Fruit fly (Drosophila melanogaster) whole organism, embryonic: ENCODE results near the gene mld.

ENCODE experiments used
- ATbp ChIP-seq: fragments of 200-800 bp; sonication (Bioruptor generic); optimal IDR thresholded peaks from 2 replicates; lab custom pipeline; 2017; ENCODE audit warnings: missing biosample characterization, mild to moderate bottlenecking, missing genetic modification characterization, missing genetic modification reagents
- Aef1 ChIP-seq: fragments of 200-800 bp; sonication (Bioruptor generic); IDR thresholded peaks from 3 replicates; pipeline ENCODE4 v1.3.6; 2022; ENCODE audit warnings: missing biosample characterization, missing genetic modification characterization
- B-H2 ChIP-seq: fragments of 200-800 bp; sonication (Bioruptor generic); optimal IDR thresholded peaks from 2 replicates; lab custom pipeline; 2018; ENCODE audit warnings: missing biosample characterization, mild to moderate bottlenecking, missing genetic modification characterization
- Bdp1 ChIP-seq: fragments of 200-800 bp; sonication (Bioruptor generic); optimal IDR thresholded peaks from 3 replicates; lab custom pipeline; 2016; ENCODE audit warnings: missing biosample characterization, missing genetic modification characterization
- C15 ChIP-seq: fragments of 200-800 bp; sonication (Bioruptor generic); IDR thresholded peaks from 3 replicates; pipeline ENCODE4 v1.3.6; 2022; ENCODE audit warnings: missing biosample characterization, missing genetic modification characterization
- CG1024 ChIP-seq: fragments of 200-800 bp; sonication (Bioruptor generic); IDR thresholded peaks from 2 replicates; pipeline ENCODE4 v1.3.6; 2022; ENCODE audit warnings: missing biosample characterization, missing genetic modification characterization
- CG14441 ChIP-seq: fragments of 200-800 bp; sonication (Bioruptor generic); IDR thresholded peaks from 2 replicates; pipeline ENCODE4 v1.3.6; 2022; ENCODE audit warnings: missing biosample characterization, missing genetic modification characterization
- CG15514 ChIP-seq: fragments of 200-800 bp; sonication (Bioruptor generic); optimal IDR thresholded peaks from 3 replicates; lab custom pipeline; 2017; ENCODE audit warnings: missing biosample characterization, missing genetic modification characterization, mild to moderate bottlenecking, moderate library complexity, missing genetic modification reagents
- CG16779 ChIP-seq: fragments of 200-800 bp; sonication (Bioruptor generic); IDR thresholded peaks from 2 replicates; pipeline ENCODE4 v1.3.6; 2022; ENCODE audit warnings: missing biosample characterization, missing genetic modification characterization
- CG17328 ChIP-seq: fragments of 200-800 bp; sonication (Bioruptor generic); IDR thresholded peaks from 2 replicates; pipeline ENCODE4 v1.3.6; 2022; ENCODE audit warnings: missing biosample characterization, missing genetic modification characterization
- CG2875 ChIP-seq: fragments of 200-800 bp; sonication (Bioruptor generic); optimal IDR thresholded peaks from 2 replicates; lab custom pipeline; 2017; ENCODE audit warnings: missing biosample characterization, mild to moderate bottlenecking, missing genetic modification characterization, missing genetic modification reagents
- CG31365 ChIP-seq: fragments of 200-800 bp; sonication (Bioruptor generic); optimal IDR thresholded peaks from 2 replicates; lab custom pipeline; 2018; ENCODE audit warnings: missing biosample characterization, mild to moderate bottlenecking, missing genetic modification characterization
- CG31441 ChIP-seq: fragments of 200-800 bp; sonication (Bioruptor generic); IDR thresholded peaks from 2 replicates; pipeline ENCODE4 v1.3.6; 2022; ENCODE audit warnings: missing biosample characterization, missing genetic modification characterization
- CG3163 ChIP-seq: fragments of 200-800 bp; sonication (Bioruptor generic); optimal IDR thresholded peaks from 3 replicates; lab custom pipeline; 2016; ENCODE audit warnings: missing biosample characterization, missing genetic modification characterization
- CG33213 ChIP-seq: fragments of 200-800 bp; sonication (Bioruptor generic); optimal IDR thresholded peaks from 3 replicates; lab custom pipeline; 2016; ENCODE audit warnings: missing biosample characterization, missing genetic modification characterization
- CG3847 ChIP-seq: fragments of 200-800 bp; sonication (Bioruptor generic); IDR thresholded peaks from 2 replicates; pipeline ENCODE4 v1.3.6; 2022; ENCODE audit warnings: missing biosample characterization, missing genetic modification characterization
- CG6175 ChIP-seq: fragments of 200-800 bp; sonication (Bioruptor generic); IDR thresholded peaks from 3 replicates; pipeline ENCODE4 v1.3.6; 2022; ENCODE audit warnings: missing biosample characterization, missing genetic modification characterization
- CG6813 ChIP-seq: fragments of 200-800 bp; sonication (Bioruptor generic); optimal IDR thresholded peaks from 2 replicates; lab custom pipeline; 2017; ENCODE audit warnings: missing biosample characterization, missing genetic modification characterization, mild to moderate bottlenecking, moderate library complexity, missing genetic modification reagents
- CG7963 ChIP-seq: fragments of 200-800 bp; sonication (Bioruptor generic); IDR thresholded peaks from 3 replicates; pipeline ENCODE4 v1.3.6; 2022; ENCODE audit warnings: missing biosample characterization, missing genetic modification characterization; ENCODE audit not compliant: partially characterized antibody
- CG8388 ChIP-seq: fragments of 200-800 bp; sonication (Bioruptor generic); optimal IDR thresholded peaks from 2 replicates; lab custom pipeline; 2019; ENCODE audit warnings: missing biosample characterization, mild to moderate bottlenecking, missing genetic modification characterization, moderate library complexity
- CHES-1-like ChIP-seq: fragments of 200-800 bp; sonication (Bioruptor generic); optimal IDR thresholded peaks from 2 replicates; lab custom pipeline; 2016; ENCODE audit warnings: missing biosample characterization, missing genetic modification characterization
- D19B ChIP-seq: fragments of 200-800 bp; sonication (Bioruptor generic); optimal IDR thresholded peaks from 2 replicates; lab custom pipeline; 2017; ENCODE audit warnings: missing biosample characterization, mild to moderate bottlenecking, missing genetic modification characterization
- Eip74EF ChIP-seq, 2 experiments: fragments of 200-800 bp in 1 of 2; fragments of >200 bp in 1 of 2; sonication (Bioruptor generic) in 1 of 2; optimal IDR thresholded peaks; 2 replicates each; lab custom pipeline; 2017 to 2019; ENCODE audit warnings: missing biosample characterization in 2 of 2, missing genetic modification characterization in 2 of 2, mild to moderate bottlenecking in 1 of 2, moderate library complexity in 1 of 2
- Fer2 ChIP-seq: fragments of 200-800 bp; sonication (Bioruptor generic); optimal IDR thresholded peaks from 2 replicates; lab custom pipeline; 2018; ENCODE audit warnings: missing biosample characterization, mild to moderate bottlenecking, missing genetic modification characterization, moderate library complexity
- Fer3 ChIP-seq: fragments of 200-800 bp; sonication (Bioruptor generic); optimal IDR thresholded peaks from 2 replicates; lab custom pipeline; 2018; ENCODE audit warnings: missing biosample characterization, mild to moderate bottlenecking, missing genetic modification characterization, moderate library complexity
- Meics ChIP-seq: fragments of 200-800 bp; sonication (Bioruptor generic); optimal IDR thresholded peaks from 2 replicates; lab custom pipeline; 2017; ENCODE audit warnings: missing biosample characterization, mild to moderate bottlenecking, missing genetic modification characterization
- Mrtf ChIP-seq: fragments of 200-800 bp; sonication (Bioruptor generic); IDR thresholded peaks from 3 replicates; pipeline ENCODE4 v1.3.6; 2022; ENCODE audit warnings: missing biosample characterization, missing genetic modification characterization
- Nf-YB ChIP-seq: fragments of 200-800 bp; sonication (Bioruptor generic); optimal IDR thresholded peaks from 3 replicates; lab custom pipeline; 2019; ENCODE audit warnings: missing biosample characterization, mild to moderate bottlenecking, missing genetic modification characterization, moderate library complexity
- NfI ChIP-seq: fragments of 200-800 bp; sonication (Bioruptor generic); optimal IDR thresholded peaks from 3 replicates; lab custom pipeline; 2018; ENCODE audit warnings: missing biosample characterization, mild to moderate bottlenecking, missing genetic modification characterization, moderate library complexity
- Oaz ChIP-seq: fragments of 200-800 bp; sonication (Bioruptor generic); IDR thresholded peaks from 2 replicates; pipeline ENCODE4 v1.3.6; 2022; ENCODE audit warnings: missing biosample characterization, missing genetic modification characterization
- Oli ChIP-seq: fragments of 200-800 bp; sonication (Bioruptor generic); optimal IDR thresholded peaks from 2 replicates; lab custom pipeline; 2018; ENCODE audit warnings: missing biosample characterization, mild to moderate bottlenecking, missing genetic modification characterization, moderate library complexity
- ara ChIP-seq: fragments of 200-800 bp; sonication (Bioruptor generic); IDR thresholded peaks from 2 replicates; pipeline ENCODE4 v1.3.6; 2022; ENCODE audit warnings: missing biosample characterization, missing genetic modification characterization
- bbx ChIP-seq: fragments of 200-800 bp; sonication (Bioruptor generic); IDR thresholded peaks from 2 replicates; pipeline ENCODE4 v1.3.6; 2022; ENCODE audit warnings: missing biosample characterization, missing genetic modification characterization; ENCODE audit not compliant: partially characterized antibody
- cad ChIP-seq: fragments of >200 bp; optimal IDR thresholded peaks from 2 replicates; lab custom pipeline; 2017; ENCODE audit warnings: missing biosample characterization, missing genetic modification characterization
- dan ChIP-seq: fragments of 200-800 bp; sonication (Bioruptor generic); IDR thresholded peaks from 2 replicates; pipeline ENCODE4 v1.3.6; 2022; ENCODE audit warnings: missing biosample characterization, missing genetic modification characterization
- danr ChIP-seq: fragments of 200-800 bp; sonication (Bioruptor generic); IDR thresholded peaks from 2 replicates; pipeline ENCODE4 v1.3.6; 2022; ENCODE audit warnings: missing biosample characterization, missing genetic modification characterization
- dati ChIP-seq: fragments of 200-800 bp; sonication (Bioruptor generic); IDR thresholded peaks from 2 replicates; pipeline ENCODE4 v1.3.6; 2022; ENCODE audit warnings: missing biosample characterization, missing genetic modification characterization
- ems ChIP-seq: fragments of 200-800 bp; sonication (Bioruptor generic); optimal IDR thresholded peaks from 3 replicates; lab custom pipeline; 2016; ENCODE audit warnings: missing biosample characterization, missing genetic modification characterization
- eyg ChIP-seq: fragments of 200-800 bp; sonication (Bioruptor generic); optimal IDR thresholded peaks from 3 replicates; lab custom pipeline; 2016; ENCODE audit warnings: missing biosample characterization, missing genetic modification characterization
- luna ChIP-seq: fragments of 200-800 bp; sonication (Bioruptor generic); optimal IDR thresholded peaks from 2 replicates; lab custom pipeline; 2016; ENCODE audit warnings: missing biosample characterization, missing genetic modification characterization
- mld ChIP-seq: fragments of 200-800 bp; sonication (Bioruptor generic); IDR thresholded peaks from 3 replicates; pipeline ENCODE4 v1.3.6; 2022; ENCODE audit warnings: missing biosample characterization, missing genetic modification characterization; ENCODE audit not compliant: partially characterized antibody
- nerfin-2 ChIP-seq: fragments of 200-800 bp; sonication (Bioruptor generic); IDR thresholded peaks from 2 replicates; pipeline ENCODE4 v1.3.6; 2022; ENCODE audit warnings: missing biosample characterization, missing genetic modification characterization; ENCODE audit not compliant: partially characterized antibody
- nmo ChIP-seq: fragments of 200-800 bp; sonication (Bioruptor generic); optimal IDR thresholded peaks from 2 replicates; lab custom pipeline; 2018; ENCODE audit warnings: missing biosample characterization, mild to moderate bottlenecking, missing genetic modification characterization, moderate library complexity
- pb ChIP-seq: fragments of 200-800 bp; sonication (Bioruptor generic); optimal IDR thresholded peaks from 3 replicates; lab custom pipeline; 2016; ENCODE audit warnings: missing biosample characterization, missing genetic modification characterization
- peb ChIP-seq: fragments of 200-800 bp; sonication (Bioruptor generic); IDR thresholded peaks from 2 replicates; pipeline ENCODE4 v1.3.6; 2022; ENCODE audit warnings: missing biosample characterization, missing genetic modification characterization
- ranshi ChIP-seq: fragments of 200-800 bp; sonication (Bioruptor generic); IDR thresholded peaks from 2 replicates; pipeline ENCODE4 v1.3.6; 2022; ENCODE audit warnings: missing biosample characterization, missing genetic modification characterization
- shn ChIP-seq: fragments of 200-800 bp; sonication (Bioruptor generic); optimal IDR thresholded peaks from 3 replicates; lab custom pipeline; 2016; ENCODE audit warnings: missing biosample characterization, missing genetic modification characterization
- stwl ChIP-seq: fragments of 200-800 bp; sonication (Bioruptor generic); optimal IDR thresholded peaks from 3 replicates; lab custom pipeline; 2018; ENCODE audit warnings: missing biosample characterization, mild to moderate bottlenecking, missing genetic modification characterization, moderate library complexity
- sug ChIP-seq: fragments of 200-800 bp; optimal IDR thresholded peaks from 2 replicates; lab custom pipeline; 2019; ENCODE audit warnings: missing biosample characterization, mild to moderate bottlenecking, missing genetic modification characterization, moderate library complexity
- twi ChIP-seq: fragments of 200-800 bp; optimal IDR thresholded peaks from 2 replicates; lab custom pipeline; 2019; ENCODE audit warnings: missing biosample characterization, mild to moderate bottlenecking, missing genetic modification characterization, moderate library complexity
- unc-4 ChIP-seq: fragments of 200-800 bp; sonication (Bioruptor generic); IDR thresholded peaks from 2 replicates; pipeline ENCODE4 v1.3.6; 2022; ENCODE audit warnings: missing biosample characterization, missing genetic modification characterization; ENCODE audit not compliant: partially characterized antibody
- vvl ChIP-seq: fragments of 200-800 bp; sonication (Bioruptor generic); IDR thresholded peaks from 2 replicates; pipeline ENCODE4 v1.3.6; 2022; ENCODE audit warnings: missing biosample characterization, missing genetic modification characterization

The mld gene

dm6 chr3R:24582669-24582995 is 2.8 kb upstream of the mld start, which contains the start of gene REPTOR (continued):
- TF ChIP-seq Oaz (no peak), CG6175 (GFP tag; lab: Robert Waterston, UW) (no peak), Fer2 (tag; lab: Kevin White, UChicago) (no peak), ara (GFP tag; lab: Robert Waterston, UW) (no peak), dati (GFP tag; lab: Robert Waterston, UW) (no peak), Bdp1 (GFP tag; lab: Kevin White, UChicago) (no peak), Mrtf (GFP tag; lab: Robert Waterston, UW) (no peak), CG15514 (GFP tag; lab: Kevin White, UChicago) (peak; percentile 67), CHES-1-like (GFP tag; lab: Kevin White, UChicago) (no peak), CG3163 (no peak), C15 (GFP tag; lab: Robert Waterston, UW) (no peak), twi (tag; lab: Kevin White, UChicago) (no peak), dan (GFP tag; lab: Robert Waterston, UW) (no peak), ranshi (GFP tag; lab: Robert Waterston, UW) (no peak), CG31441 (no peak), CG6813 (no peak), shn (GFP tag; lab: Kevin White, UChicago) (no peak), CG16779 (GFP tag; lab: Robert Waterston, UW) (no peak), Fer3 (peak; percentile 25), danr (no peak), nerfin-2 (GFP tag; lab: Robert Waterston, UW) (no peak), CG2875 (GFP tag; lab: Kevin White, UChicago) (no peak), sug (peak; percentile 20), pb (no peak), Eip74EF (GFP tag; optimal IDR thresholded peaks at IDR 0.05; lab: Kevin White, UChicago) (peak in 1 of 2 experiments; percentile 7), vvl (GFP tag; lab: Robert Waterston, UW) (no peak), cad (no peak), unc-4 (GFP tag; lab: Robert Waterston, UW) (no peak), Oli (tag; lab: Kevin White, UChicago) (no peak), mld (GFP tag; lab: Robert Waterston, UW) (no peak), CG3847 (GFP tag; lab: Robert Waterston, UW) (no peak), ATbp (GFP tag; lab: Kevin White, UChicago) (no peak), stwl (peak; percentile 93), NfI (peak; percentile 56), CG1024 (GFP tag; lab: Robert Waterston, UW) (no peak), Aef1 (GFP tag; lab: Robert Waterston, UW) (no peak), CG7963 (GFP tag; lab: Robert Waterston, UW) (no peak), Meics (peak; percentile 43), D19B (no peak), CG31365 (peak; percentile 4), eyg (GFP tag; lab: Kevin White, UChicago) (no peak), ems (GFP tag; lab: Kevin White, UChicago) (no peak), CG14441 (no peak), bbx (GFP tag; lab: Robert Waterston, UW) (no peak), peb (GFP tag; lab: Robert Waterston, UW) (no peak), CG33213 (GFP tag; lab: Kevin White, UChicago) (peak; percentile 49), CG8388 (GFP tag; lab: Kevin White, UChicago) (no peak), Nf-YB (GFP tag; lab: Kevin White, UChicago) (no peak), luna (GFP tag; lab: Kevin White, UChicago) (no peak), nmo (GFP tag; lab: Kevin White, UChicago) (peak; percentile 10), B-H2 (peak; percentile 69), CG17328 (GFP tag; lab: Robert Waterston, UW) (no peak)
